Worm (Caenorhabditis elegans) whole organism, midembryonic: ENCODE measurements around the gene ZC443.7.

Experiments
- cog-1 ChIP-seq: sonication (generic microtip); optimal IDR thresholded peaks from 2 replicates; lab custom pipeline; 2016; ENCODE audit warnings: missing genetic modification characterization, missing compliant biosample characterization
- flt-1 ChIP-seq: fragments of 200-800 bp; sonication (Bioruptor generic); IDR thresholded peaks from 2 replicates; pipeline ENCODE4 v1.3.6; 2022; ENCODE audit warnings: missing genetic modification characterization, missing compliant biosample characterization
- ref-1 ChIP-seq: fragments of 200-800 bp; sonication (Bioruptor generic); conservative IDR thresholded peaks from 2 replicates; pipeline ENCODE4 v1.3.6; 2022; ENCODE audit warnings: missing genetic modification reagents, missing genetic modification characterization, missing compliant biosample characterization
- tab-1 ChIP-seq: fragments of 200-800 bp; sonication (Bioruptor generic); IDR thresholded peaks from 2 replicates; pipeline ENCODE4 v1.3.6; 2022; ENCODE audit warnings: missing genetic modification characterization, missing compliant biosample characterization
- ztf-23 ChIP-seq: fragments of 200-800 bp; sonication (Bioruptor generic); IDR thresholded peaks from 2 replicates; pipeline ENCODE4 v1.3.6; 2022; ENCODE audit warnings: missing genetic modification reagents, missing genetic modification characterization, missing compliant biosample characterization
- ztf-29 ChIP-seq: fragments of 200-800 bp; sonication (Bioruptor generic); IDR thresholded peaks from 2 replicates; pipeline ENCODE4 v1.3.6; 2022; ENCODE audit warnings: missing genetic modification reagents, missing genetic modification characterization, missing compliant biosample characterization

DNA sequence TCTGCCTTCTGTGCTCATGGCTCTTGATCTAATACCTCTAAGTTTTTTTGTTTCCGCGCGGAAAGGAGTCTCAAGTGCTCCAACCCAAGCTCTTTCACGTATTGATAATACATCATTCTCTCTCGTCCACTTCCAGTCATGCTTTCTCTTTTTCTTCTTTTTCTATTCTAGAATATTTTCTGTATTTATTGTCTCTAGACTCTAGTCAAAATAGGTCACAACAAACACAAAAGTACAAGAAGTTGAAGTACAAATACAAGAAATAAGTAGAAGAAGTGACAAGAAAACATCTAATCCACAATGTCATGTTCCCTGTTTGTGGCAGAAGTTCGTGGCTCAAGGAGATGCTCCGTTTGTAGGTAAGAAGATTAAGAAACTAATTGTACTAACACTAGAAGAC, 33.1 kb upstream of the ZC443.7 start, which contains the start of gene ZC455.1:
- no peak for TF ChIP-seq tab-1 (GFP tag; lab: Robert Waterston, UW)
- TF ChIP-seq flt-1 (GFP tag; lab: Robert Waterston, UW): no peak
- no peak for TF ChIP-seq ztf-23 (GFP tag; lab: Robert Waterston, UW)
- no peak for TF ChIP-seq ztf-29 (GFP tag; lab: Robert Waterston, UW)
- no peak for TF ChIP-seq cog-1
- no peak for TF ChIP-seq ref-1 (GFP tag; lab: Robert Waterston, UW)
